Worm (Caenorhabditis elegans) whole organism, L4 larva: ENCODE results near the gene F18A12.2.

Experiments used
- T26A8.4 ChIP-seq: fragments of 200-800 bp; sonication (Bioruptor generic); IDR thresholded peaks from 2 replicates; pipeline ENCODE4 v1.3.6; 2022; ENCODE audit warnings: missing genetic modification characterization, missing compliant biosample characterization
- Y105C5A.15 ChIP-seq: fragments of 200-800 bp; sonication (Bioruptor generic); IDR thresholded peaks from 2 replicates; pipeline ENCODE4 v1.3.6; 2022; ENCODE audit warnings: missing genetic modification characterization, missing compliant biosample characterization
- aly-2 ChIP-seq: sonication (generic microtip); optimal IDR thresholded peaks from 2 replicates; lab custom pipeline; 2018; ENCODE audit warnings: missing biosample characterization, missing genetic modification characterization
- attf-4 ChIP-seq: sonication (generic microtip); optimal IDR thresholded peaks from 3 replicates; lab custom pipeline; 2017; ENCODE audit warnings: missing biosample characterization, missing genetic modification characterization
- ceh-28 ChIP-seq: fragments of 150-350 bp; optimal IDR thresholded peaks from 2 replicates; lab custom pipeline; 2014; ENCODE audit warnings: missing biosample characterization, missing genetic modification reagents, missing genetic modification characterization
- ceh-44 ChIP-seq: fragments of 200-800 bp; sonication (Bioruptor generic); IDR thresholded peaks from 2 replicates; pipeline ENCODE4 v1.3.6; 2022; ENCODE audit warnings: missing genetic modification reagents, missing genetic modification characterization, missing compliant biosample characterization
- ceh-62 ChIP-seq: sonication (generic microtip); optimal IDR thresholded peaks from 2 replicates; lab custom pipeline; 2017; ENCODE audit warnings: missing biosample characterization, missing genetic modification characterization
- daf-8 ChIP-seq: fragments of 200-800 bp; sonication (Bioruptor generic); IDR thresholded peaks from 2 replicates; pipeline ENCODE4 v1.3.6; 2022; ENCODE audit warnings: missing genetic modification characterization, missing compliant biosample characterization
- dmd-8 ChIP-seq: fragments of 200-800 bp; sonication (Bioruptor generic); IDR thresholded peaks from 2 replicates; pipeline ENCODE4 v1.3.6; 2022; ENCODE audit warnings: missing genetic modification characterization, missing compliant biosample characterization
- duxl-1 ChIP-seq: sonication (generic microtip); optimal IDR thresholded peaks from 2 replicates; lab custom pipeline; 2016; ENCODE audit warnings: mild to moderate bottlenecking, missing genetic modification characterization, moderate library complexity, missing compliant biosample characterization; ENCODE audit not compliant: poor library complexity
- dve-1 ChIP-seq: sonication (generic microtip); optimal IDR thresholded peaks from 2 replicates; lab custom pipeline; 2017; ENCODE audit warnings: antibody characterized with exemption, mild to moderate bottlenecking, missing genetic modification characterization, missing compliant biosample characterization; ENCODE audit not compliant: insufficient read depth
- fkh-10 ChIP-seq: fragments of 150-350 bp; optimal IDR thresholded peaks from 2 replicates; lab custom pipeline; 2014; ENCODE audit warnings: missing biosample characterization, missing genetic modification reagents, missing genetic modification characterization
- hif-1 ChIP-seq, 2 experiments: sonication (generic microtip); optimal IDR thresholded peaks; 2 replicates each; lab custom pipeline; 2016 to 2017; ENCODE audit warnings: missing compliant biosample characterization in 2 of 2, missing genetic modification characterization in 2 of 2, missing genetic modification reagents in 2 of 2, missing genotype in 2 of 2, mild to moderate bottlenecking in 1 of 2
- hlh-11 ChIP-seq: fragments of 200-800 bp; sonication (Bioruptor generic); optimal IDR thresholded peaks from 2 replicates; lab custom pipeline; 2018; ENCODE audit warnings: mild to moderate bottlenecking, missing genetic modification characterization, missing compliant biosample characterization
- hlh-30 ChIP-seq: sonication (generic microtip); optimal IDR thresholded peaks from 2 replicates; lab custom pipeline; 2017; ENCODE audit warnings: antibody characterized with exemption, mild to moderate bottlenecking, missing genetic modification characterization, missing compliant biosample characterization; ENCODE audit not compliant: insufficient read depth
- hmg-1.1 ChIP-seq: fragments of 200-800 bp; sonication (Bioruptor generic); IDR thresholded peaks from 2 replicates; pipeline ENCODE4 v1.3.6; 2022; ENCODE audit warnings: missing genetic modification reagents, missing genetic modification characterization, missing compliant biosample characterization
- jun-1 ChIP-seq: fragments of 150-350 bp; optimal IDR thresholded peaks from 2 replicates; lab custom pipeline; 2014; ENCODE audit warnings: missing biosample characterization, missing genetic modification reagents, missing genetic modification characterization
- lim-7 ChIP-seq: fragments of 200-800 bp; sonication (Bioruptor generic); IDR thresholded peaks from 2 replicates; pipeline ENCODE4 v1.3.6; 2022; ENCODE audit warnings: missing genetic modification characterization, missing compliant biosample characterization
- lin-1 ChIP-seq: fragments of 200-800 bp; sonication (Bioruptor generic); IDR thresholded peaks from 2 replicates; pipeline ENCODE4 v1.3.6; 2022; ENCODE audit warnings: missing genetic modification reagents, missing genetic modification characterization, missing compliant biosample characterization
- lin-13 ChIP-seq: fragments of 150-350 bp; optimal IDR thresholded peaks from 2 replicates; lab custom pipeline; 2014; ENCODE audit warnings: missing biosample characterization, missing genetic modification reagents, missing genetic modification characterization
- lin-15B ChIP-seq: fragments of 150-350 bp; sonication (generic microtip); optimal IDR thresholded peaks from 3 replicates; lab custom pipeline; 2014; ENCODE audit warnings: missing biosample characterization, missing genetic modification characterization
- lin-39 ChIP-seq: fragments of 150-350 bp; optimal IDR thresholded peaks from 2 replicates; lab custom pipeline; 2014; ENCODE audit warnings: missing biosample characterization, missing genetic modification reagents, missing genetic modification characterization
- lsy-2 ChIP-seq, 2 experiments: fragments of 150-350 bp in 1 of 2; sonication (generic microtip) in 1 of 2; optimal IDR thresholded peaks; 2 replicates each; lab custom pipeline; 2014 to 2017; ENCODE audit warnings: missing biosample characterization in 2 of 2, missing genetic modification characterization in 2 of 2
- mdl-1 ChIP-seq, 2 experiments: fragments of 150-350 bp in 1 of 2; sonication (generic microtip) in 1 of 2; optimal IDR thresholded peaks; 2 replicates each; lab custom pipeline; 2014 to 2017; ENCODE audit warnings: missing biosample characterization in 2 of 2, missing genetic modification characterization in 2 of 2
- mdt-29 ChIP-seq: fragments of 200-800 bp; sonication (Bioruptor generic); IDR thresholded peaks from 2 replicates; pipeline ENCODE4 v1.3.6; 2022; ENCODE audit warnings: missing genetic modification reagents, missing genetic modification characterization, missing compliant biosample characterization
- mep-1 ChIP-seq: fragments of 150-350 bp; sonication (generic microtip); optimal IDR thresholded peaks from 3 replicates; lab custom pipeline; 2014; ENCODE audit warnings: missing biosample characterization, missing genetic modification characterization
- mes-2 ChIP-seq: sonication (generic microtip); optimal IDR thresholded peaks from 2 replicates; lab custom pipeline; 2016; ENCODE audit warnings: missing genotype, mild to moderate bottlenecking, missing genetic modification characterization, missing compliant biosample characterization; ENCODE audit not compliant: poor library complexity, severe bottlenecking
- nhr-102 ChIP-seq: sonication (generic microtip); optimal IDR thresholded peaks from 2 replicates; lab custom pipeline; 2016; ENCODE audit warnings: mild to moderate bottlenecking, missing genetic modification characterization, moderate library complexity, missing compliant biosample characterization
- nhr-11 ChIP-seq: fragments of 150-350 bp; optimal IDR thresholded peaks from 2 replicates; lab custom pipeline; 2014; ENCODE audit warnings: missing biosample characterization, missing genetic modification characterization
- nhr-111 ChIP-seq: fragments of 200-800 bp; sonication (Bioruptor generic); optimal IDR thresholded peaks from 2 replicates; lab custom pipeline; 2018; ENCODE audit warnings: mild to moderate bottlenecking, missing genetic modification characterization, missing compliant biosample characterization
- nhr-25 ChIP-seq: sonication (generic microtip); optimal IDR thresholded peaks from 2 replicates; lab custom pipeline; 2017; ENCODE audit warnings: missing genetic modification characterization, mild to moderate bottlenecking, missing compliant biosample characterization, antibody characterized with exemption, moderate library complexity, borderline replicate concordance; ENCODE audit not compliant: insufficient read depth
- nhr-41 ChIP-seq: fragments of 200-800 bp; sonication (Bioruptor generic); IDR thresholded peaks from 2 replicates; pipeline ENCODE4 v1.3.6; 2022; ENCODE audit warnings: missing genetic modification reagents, missing genetic modification characterization, missing compliant biosample characterization
- nhr-42 ChIP-seq: fragments of 200-800 bp; sonication (Bioruptor generic); IDR thresholded peaks from 2 replicates; pipeline ENCODE4 v1.3.6; 2022; ENCODE audit warnings: missing genetic modification characterization, missing compliant biosample characterization
- nhr-76 ChIP-seq: fragments of 150-350 bp; optimal IDR thresholded peaks from 2 replicates; lab custom pipeline; 2014; ENCODE audit warnings: missing biosample characterization, missing genetic modification characterization
- pha-4 ChIP-seq, 2 experiments: fragments of 150-350 bp in 1 of 2; fragments of 200-800 bp in 1 of 2; sonication (Bioruptor generic) in 1 of 2; IDR thresholded peaks in 1 of 2; optimal IDR thresholded peaks in 1 of 2; 2 replicates each; pipeline versions ENCODE4 v1.3.6 to Lab custom; 2014 to 2022; ENCODE audit warnings: missing genetic modification characterization in 2 of 2, missing genetic modification reagents in 2 of 2, missing biosample characterization in 1 of 2, missing compliant biosample characterization in 1 of 2
- php-3 ChIP-seq: fragments of 200-800 bp; sonication (Bioruptor generic); IDR thresholded peaks from 2 replicates; pipeline ENCODE4 v1.3.6; 2022; ENCODE audit warnings: missing genetic modification reagents, missing genetic modification characterization, missing compliant biosample characterization
- pqm-1 ChIP-seq: sonication (generic microtip); optimal IDR thresholded peaks from 2 replicates; lab custom pipeline; 2017; ENCODE audit warnings: missing biosample characterization, missing genetic modification characterization
- rbr-2 ChIP-seq: sonication (generic microtip); optimal IDR thresholded peaks from 2 replicates; lab custom pipeline; 2016; ENCODE audit warnings: missing genotype, missing genetic modification characterization, missing compliant biosample characterization
- set-16 ChIP-seq: fragments of 200-800 bp; sonication (Bioruptor generic); IDR thresholded peaks from 2 replicates; pipeline ENCODE4 v1.3.6; 2022; ENCODE audit warnings: missing genetic modification reagents, missing genetic modification characterization, missing compliant biosample characterization
- snpc-4 ChIP-seq: fragments of 150-350 bp; optimal IDR thresholded peaks from 2 replicates; lab custom pipeline; 2014; ENCODE audit warnings: missing biosample characterization, missing genetic modification characterization
- tra-1 ChIP-seq: fragments of 200-800 bp; sonication (Bioruptor generic); IDR thresholded peaks from 2 replicates; pipeline ENCODE4 v1.3.6; 2022; ENCODE audit warnings: missing genetic modification reagents, missing genetic modification characterization, missing compliant biosample characterization
- unc-39 ChIP-seq: sonication (generic microtip); optimal IDR thresholded peaks from 2 replicates; lab custom pipeline; 2017; ENCODE audit warnings: missing biosample characterization, missing genetic modification characterization
- zag-1 ChIP-seq: fragments of 150-350 bp; optimal IDR thresholded peaks from 2 replicates; lab custom pipeline; 2014; ENCODE audit warnings: missing biosample characterization, missing genetic modification characterization
- zfp-2 ChIP-seq: sonication (generic microtip); optimal IDR thresholded peaks from 2 replicates; lab custom pipeline; 2016; ENCODE audit warnings: mild to moderate bottlenecking, missing genetic modification characterization, missing compliant biosample characterization
- ztf-7 ChIP-seq: fragments of 150-350 bp; optimal IDR thresholded peaks from 2 replicates; lab custom pipeline; 2014; ENCODE audit warnings: missing biosample characterization, missing genetic modification characterization

Gene F18A12.2

DNA sequence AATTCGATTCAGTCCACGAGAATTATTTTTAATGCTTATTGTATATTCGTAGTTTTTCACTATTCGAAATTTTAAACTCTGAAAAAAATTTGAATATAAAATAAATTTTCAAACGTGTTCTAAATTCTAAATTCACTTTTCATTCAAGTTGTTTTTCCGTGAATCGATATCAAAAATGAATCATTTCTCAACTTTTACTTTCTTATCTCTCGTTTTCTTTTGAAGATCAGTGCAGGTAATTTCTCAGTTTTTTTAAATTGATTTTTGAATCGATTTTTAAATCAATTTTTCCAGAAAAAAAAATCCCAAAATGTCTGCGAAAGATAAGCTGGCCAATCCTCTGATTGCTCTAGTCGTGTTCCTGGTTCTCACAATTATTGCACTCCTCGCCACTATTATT, 1.9 kb downstream of the F18A12.2 start, which contains the start of gene nep-6:
TSS of gene nep-6 (plus strand) at position 301 of the 400 bp plus-strand sequence.
- TF ChIP-seq mdt-29 (GFP tag; lab: Robert Waterston, UW), result no peak
- TF ChIP-seq lin-1 (GFP tag; lab: Robert Waterston, UW), result no peak
- no peak for TF ChIP-seq jun-1 (tag; lab: Kevin White, UChicago)
- TF ChIP-seq ceh-28 (tag; lab: Kevin White, UChicago), result no peak
- no peak for TF ChIP-seq aly-2
- no peak for TF ChIP-seq dmd-8 (GFP tag; lab: Robert Waterston, UW)
- no peak for TF ChIP-seq lin-13 (GFP tag; lab: Kevin White, UChicago)
- no peak for TF ChIP-seq nhr-25
- TF ChIP-seq hlh-30, result no peak
- no peak for TF ChIP-seq fkh-10 (GFP tag; lab: Kevin White, UChicago)
- TF ChIP-seq T26A8.4, result no peak
- TF ChIP-seq ceh-44 (GFP tag; lab: Robert Waterston, UW), result no peak
- no peak for TF ChIP-seq lin-15B (tag; lab: Kevin White, UChicago)
- no peak for TF ChIP-seq mes-2 (tag; lab: Kevin White, UChicago)
- no peak for TF ChIP-seq attf-4 (tag; lab: Kevin White, UChicago)
- TF ChIP-seq zfp-2 (tag; lab: Kevin White, UChicago), result no peak
- TF ChIP-seq lsy-2 (tag; optimal IDR thresholded peaks at IDR 0.05; lab: Kevin White, UChicago), result no peak
- TF ChIP-seq lin-39, result no peak
- TF ChIP-seq nhr-11 (tag; lab: Kevin White, UChicago), result no peak

DNA sequence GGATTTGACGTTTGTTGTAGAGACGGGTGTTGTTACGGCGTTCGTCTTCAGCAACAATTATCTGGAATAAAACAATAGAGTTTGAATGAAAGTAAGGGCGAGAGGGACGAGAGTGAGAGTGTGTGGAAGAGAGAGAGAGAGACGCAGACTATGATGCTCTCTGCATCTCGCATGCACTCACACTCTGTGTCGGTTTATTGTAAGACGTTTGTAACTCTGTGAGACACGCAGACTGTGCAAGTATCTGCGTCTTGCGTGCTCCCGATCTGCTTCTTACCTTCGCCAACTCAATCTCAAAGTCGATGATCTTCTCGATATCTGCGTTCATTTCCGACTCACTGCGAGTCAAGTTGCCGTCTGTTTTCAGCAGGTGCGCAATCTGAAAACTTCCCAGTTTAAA, 8.3 kb downstream of the F18A12.2 start:
- TF ChIP-seq duxl-1 (peak; percentile 80), nhr-111 (GFP tag; lab: Kevin White, UChicago) (no peak)

DNA sequence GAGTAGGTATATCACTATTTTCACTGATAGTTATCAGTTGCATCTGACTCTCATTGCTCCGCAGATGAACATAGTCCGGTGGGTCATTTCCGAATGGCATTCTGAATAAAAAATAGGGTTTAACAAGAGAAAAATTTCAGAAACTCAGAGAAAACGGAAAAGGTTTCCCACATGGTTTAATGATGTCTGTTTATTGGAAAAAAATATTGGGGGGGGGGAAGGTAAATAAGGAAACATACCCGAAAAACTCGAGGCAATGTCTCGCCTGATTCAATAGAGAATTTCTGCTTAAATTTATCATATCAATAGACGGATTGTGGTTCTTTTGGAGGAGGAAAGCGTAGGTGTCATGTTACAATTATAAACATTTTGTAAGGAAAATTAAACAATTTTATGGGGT, 10.8 kb downstream of the F18A12.2 start, which contains the start of gene nep-11:
TSS of gene nep-11 (minus strand) at position 101 of the 400 bp plus-strand sequence.
- no peak for TF ChIP-seq mdl-1 (tag; optimal IDR thresholded peaks at IDR 0.05; lab: Kevin White, UChicago)
- no peak for TF ChIP-seq ceh-62 (tag; lab: Kevin White, UChicago)
- no peak for TF ChIP-seq nhr-41 (GFP tag; lab: Robert Waterston, UW)
- no peak for TF ChIP-seq hmg-1.1 (GFP tag; lab: Robert Waterston, UW)
- no peak for TF ChIP-seq snpc-4 (tag; lab: Kevin White, UChicago)
- TF ChIP-seq lin-1 (GFP tag; lab: Robert Waterston, UW), result no peak
- TF ChIP-seq nhr-42 (GFP tag; lab: Robert Waterston, UW), result no peak
- TF ChIP-seq daf-8 (GFP tag; lab: Robert Waterston, UW), result no peak
- TF ChIP-seq fkh-10 (GFP tag; lab: Kevin White, UChicago), result no peak

DNA sequence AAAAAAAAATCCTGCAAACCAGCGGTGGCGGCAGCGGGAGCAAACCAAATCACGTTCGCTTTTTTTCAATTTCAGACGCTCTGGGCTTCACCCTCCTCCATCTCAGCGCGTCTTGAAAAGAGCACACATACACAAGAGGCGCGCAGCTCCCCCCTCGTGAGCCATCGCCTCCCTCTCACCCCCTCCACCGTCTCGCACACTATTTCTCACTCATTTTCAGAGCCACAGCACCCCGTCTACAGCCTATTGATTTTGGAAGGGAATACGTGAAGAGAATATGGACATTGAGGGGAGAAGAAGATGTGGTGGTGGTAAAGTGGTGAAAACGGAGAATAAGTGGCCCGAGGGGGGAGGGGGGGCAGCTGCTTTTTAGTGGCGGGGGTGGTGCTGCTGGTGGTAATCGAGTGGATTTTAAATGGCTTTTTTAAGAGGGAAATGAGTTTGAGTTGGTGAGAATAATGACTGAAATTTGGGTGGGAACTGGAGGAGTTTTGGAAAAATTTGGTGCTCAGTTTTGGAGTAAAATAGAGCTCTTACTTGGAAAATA, 13.6 kb downstream of the F18A12.2 start:
- TF ChIP-seq pha-4 (GFP tag; IDR thresholded peaks at IDR 0.05; lab: Robert Waterston, UW) (no peak), pha-4 (tag; optimal IDR thresholded peaks at IDR 0.05; lab: Kevin White, UChicago) (no peak), zag-1 (no peak), ztf-7 (no peak), hmg-1.1 (GFP tag; lab: Robert Waterston, UW) (peak; percentile 71), dmd-8 (GFP tag; lab: Robert Waterston, UW) (no peak), rbr-2 (tag; lab: Kevin White, UChicago) (peak; percentile 41), tra-1 (no peak), mep-1 (peak; percentile 46), set-16 (GFP tag; lab: Robert Waterston, UW) (peak; percentile 82), nhr-76 (tag; lab: Kevin White, UChicago) (no peak), duxl-1 (no peak), lsy-2 (tag; optimal IDR thresholded peaks at IDR 0.05; lab: Kevin White, UChicago) (peak in 1 of 2 experiments; percentile 29), nhr-102 (tag; lab: Kevin White, UChicago) (no peak), php-3 (GFP tag; lab: Robert Waterston, UW) (no peak), hif-1 (tag; optimal IDR thresholded peaks at IDR 0.05; lab: Kevin White, UChicago) (peak in 1 of 2 experiments; percentile 18), dve-1 (tag; lab: Kevin White, UChicago) (no peak), mdl-1 (tag; optimal IDR thresholded peaks at IDR 0.05; lab: Kevin White, UChicago) (peak in 1 of 2 experiments; percentile 47), unc-39 (no peak), hlh-11 (tag; lab: Kevin White, UChicago) (peak; percentile 1), Y105C5A.15 (GFP tag; lab: Robert Waterston, UW) (no peak), pqm-1 (tag; lab: Kevin White, UChicago) (no peak), lim-7 (no peak)
